Worm (Caenorhabditis elegans) whole organism, early embryonic: Measurements from ENCODE around the gene nhr-264.

Source experiments
- B0310.2 ChIP-seq: sonication (generic microtip); optimal IDR thresholded peaks from 2 replicates; lab custom pipeline; 2016; ENCODE audit warnings: mild to moderate bottlenecking, missing genetic modification characterization, missing compliant biosample characterization
- aly-1 ChIP-seq: sonication (generic microtip); optimal IDR thresholded peaks from 2 replicates; lab custom pipeline; 2016; ENCODE audit warnings: missing genetic modification characterization, missing compliant biosample characterization
- ama-1 ChIP-seq: fragments of 150-350 bp; optimal IDR thresholded peaks from 2 replicates; lab custom pipeline; 2014
- ceh-36 ChIP-seq: sonication (generic microtip); optimal IDR thresholded peaks from 2 replicates; lab custom pipeline; 2016; ENCODE audit warnings: missing genetic modification characterization, inconsistent platforms, missing compliant biosample characterization
- ets-7 ChIP-seq: sonication (generic microtip); optimal IDR thresholded peaks from 2 replicates; lab custom pipeline; 2016; ENCODE audit warnings: missing genotype, missing genetic modification characterization, missing compliant biosample characterization
- hmg-4 ChIP-seq: fragments of 200-800 bp; sonication (Bioruptor generic); optimal IDR thresholded peaks from 2 replicates; lab custom pipeline; 2018; ENCODE audit warnings: mild to moderate bottlenecking, missing genetic modification characterization, missing compliant biosample characterization
- hnd-1 ChIP-seq: sonication (generic microtip); optimal IDR thresholded peaks from 2 replicates; lab custom pipeline; 2016; ENCODE audit warnings: missing genetic modification characterization, missing compliant biosample characterization
- tbx-37 ChIP-seq: fragments of 200-800 bp; sonication (Bioruptor generic); conservative IDR thresholded peaks from 2 replicates; pipeline ENCODE4 v1.3.6; 2022; ENCODE audit warnings: missing genetic modification reagents, missing genetic modification characterization, missing compliant biosample characterization

DNA sequence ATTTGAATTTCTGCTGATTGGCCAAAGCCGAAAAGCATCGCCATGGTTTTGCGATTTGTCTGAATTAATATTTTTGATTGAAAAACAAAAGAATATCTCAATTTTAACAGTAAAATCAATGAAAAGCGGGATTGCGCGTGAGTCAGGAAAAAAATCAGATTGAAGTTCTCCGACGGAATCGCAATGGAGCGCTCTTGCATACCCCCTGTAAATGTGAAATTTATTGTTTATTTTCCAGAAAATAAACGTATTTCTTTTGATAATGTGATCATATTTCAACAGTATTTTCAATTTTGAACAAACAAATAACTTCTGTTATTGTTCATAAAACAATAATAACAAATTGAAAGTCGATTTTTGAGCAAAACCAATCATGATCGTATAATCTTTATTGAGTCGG lies 47.9 kb upstream of the nhr-264 start, which contains the start of gene vps-26:
- TF ChIP-seq B0310.2 (tag; lab: Kevin White, UChicago): no peak
- no peak for TF ChIP-seq tbx-37 (GFP tag; lab: Robert Waterston, UW)
- TF ChIP-seq hnd-1 (tag; lab: Kevin White, UChicago): no peak
- TF ChIP-seq aly-1 (tag; lab: Kevin White, UChicago): no peak
- TF ChIP-seq ceh-36: no peak
- no peak for TF ChIP-seq ets-7 (tag; lab: Kevin White, UChicago)
- TF ChIP-seq ama-1 (lab: Kevin White, UChicago): no peak
- TF ChIP-seq hmg-4 (GFP tag; lab: Kevin White, UChicago): no peak
